Fruit fly (Drosophila melanogaster): ENCODE results near the gene CG1468.

Gene CG1468

dm6 chrX:9911026-9911425, 32.8 kb downstream of the CG1468 start, which contains the start of gene CG1986:
CG1986 (minus strand) TSS chrX:9911126.
- TF ChIP-seq CG2712 (tag; optimal IDR thresholded peaks at IDR 0.05) (peak; percentile 49), CG15479 (GFP tag; optimal IDR thresholded peaks at IDR 0.05) (no peak), CG11504 (tag; optimal IDR thresholded peaks at IDR 0.05) (peak; percentile 13), pzg (GFP tag; optimal IDR thresholded peaks at IDR 0.05) (no peak), zfh1 (GFP tag; IDR thresholded peaks at IDR 0.05) (0 out of 3 replicates have a peak, but pooled peaks have one; percentile 14), CG4424 (GFP tag; optimal IDR thresholded peaks at IDR 0.05) (no peak), Xrp1 (GFP tag; IDR thresholded peaks at IDR 0.05) (no peak), prd (optimal IDR thresholded peaks at IDR 0.05) (no peak), prd (GFP tag; IDR thresholded peaks at IDR 0.05) (peak; percentile 7; the same call in 1 of the 3 replicates), toy (GFP tag; IDR thresholded peaks at IDR 0.05) (no peak), CG8290 (GFP tag; optimal IDR thresholded peaks at IDR 0.05) (no peak), CG8290 (tag; optimal IDR thresholded peaks at IDR 0.05) (no peak), CG2678 (tag; optimal IDR thresholded peaks at IDR 0.05) (peak; percentile 7), Ptx1 (GFP tag; IDR thresholded peaks at IDR 0.05) (0 out of 2 replicates have a peak, but pooled peaks have one; percentile 13), pros (GFP tag; optimal IDR thresholded peaks at IDR 0.05) (no peak), nmo (GFP tag; optimal IDR thresholded peaks at IDR 0.05) (peak; percentile 17), CG7839 (tag; optimal IDR thresholded peaks at IDR 0.05) (peak; percentile 17), dysf (GFP tag; IDR thresholded peaks at IDR 0.05) (0 out of 3 replicates have a peak, but pooled peaks have one; percentile 11), CG7963 (GFP tag; IDR thresholded peaks at IDR 0.05; ENCODE audit: partially characterized antibody) (no peak), row (GFP tag; IDR thresholded peaks at IDR 0.05) (peak; percentile 22; the same call in 2 of the 3 replicates), sima (GFP tag; optimal IDR thresholded peaks at IDR 0.05) (no peak), Ets65A (GFP tag) (peak; percentile 34), bab2 (GFP tag; optimal IDR thresholded peaks at IDR 0.05) (no peak)

- TF ChIP-seq HHEX (GFP tag; optimal IDR thresholded peaks at IDR 0.05) (peak; percentile 1), Pdp1 (GFP tag; optimal IDR thresholded peaks at IDR 0.05) (no peak), CG32767 (GFP tag; IDR thresholded peaks at IDR 0.05) (no peak), Chrac-16 (GFP tag; optimal IDR thresholded peaks at IDR 0.05) (no peak), CG14050 (GFP tag; IDR thresholded peaks at IDR 0.05) (no peak), Drgx (GFP tag; IDR thresholded peaks at IDR 0.05) (no peak), CG4854 (GFP tag; optimal IDR thresholded peaks at IDR 0.05) (no peak), zen (tag; optimal IDR thresholded peaks at IDR 0.05) (no peak), CG6683 (GFP tag; optimal IDR thresholded peaks at IDR 0.05) (no peak), CG1792 (GFP tag; optimal IDR thresholded peaks at IDR 0.05) (no peak), Fer2 (tag; optimal IDR thresholded peaks at IDR 0.05) (no peak), Med (GFP tag) (peak; percentile 41), mam (GFP tag; optimal IDR thresholded peaks at IDR 0.05) (no peak), Side (GFP tag; optimal IDR thresholded peaks at IDR 0.05) (no peak), CG15696 (tag; optimal IDR thresholded peaks at IDR 0.05) (no peak), al (GFP tag; IDR thresholded peaks at IDR 0.05) (no peak), Ssrp (tag; optimal IDR thresholded peaks at IDR 0.05) (no peak), Abd-B (GFP tag; optimal IDR thresholded peaks at IDR 0.05) (peak; percentile 49), CG30431 (GFP tag; optimal IDR thresholded peaks at IDR 0.05) (no peak), Sox100B (GFP tag; optimal IDR thresholded peaks at IDR 0.05) (peak; percentile 24), CG7963 (GFP tag; IDR thresholded peaks at IDR 0.05; ENCODE audit: partially characterized antibody) (no peak), CG5953 (GFP tag; IDR thresholded peaks at IDR 0.05) (no peak), CG9817 (tag; optimal IDR thresholded peaks at IDR 0.05) (no peak), Xbp1 (GFP tag; optimal IDR thresholded peaks at IDR 0.05) (peak; percentile 1), CG7839 (tag; optimal IDR thresholded peaks at IDR 0.05) (peak; percentile 56), CG7987 (GFP tag; optimal IDR thresholded peaks at IDR 0.05) (no peak), sob (GFP tag; IDR thresholded peaks at IDR 0.05) (no peak), CG31441 (GFP tag; IDR thresholded peaks at IDR 0.05) (peak; percentile 27; the same call in 1 of the 2 replicates), Trl (optimal IDR thresholded peaks at IDR 0.05) (no peak), Trl (GFP tag; optimal IDR thresholded peaks at IDR 0.05) (no peak), Dll (GFP tag; IDR thresholded peaks at IDR 0.05; ENCODE audit: partially characterized antibody) (no peak)
Measured at dm6 chrX:9911751-9912150, 33.5 kb downstream of the CG1468 start.
